ENCODE assay signal across 5 worm cellular contexts in the genomic region with DNA sequence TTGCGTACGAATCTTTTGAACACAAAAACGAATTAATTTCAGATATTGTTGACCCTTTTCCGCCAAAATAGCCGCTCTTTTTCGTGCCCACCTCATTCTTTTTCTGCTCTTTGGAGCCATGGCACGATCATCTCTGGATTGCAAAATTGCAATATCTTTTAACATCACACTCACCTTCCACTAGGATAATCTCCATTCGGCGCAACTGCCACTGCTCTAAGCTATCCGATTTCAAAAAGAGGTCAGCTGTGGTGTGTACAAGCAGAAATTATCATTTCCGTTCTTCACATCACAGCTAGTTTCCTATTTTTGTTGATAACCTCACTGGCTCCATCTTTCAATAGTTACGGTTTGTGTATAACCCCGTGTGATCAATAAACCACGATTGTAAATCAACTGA.
TF ChIP-seq lines count a peak whose summit lies in the region.

No protein-coding gene starts in this region.

TF ChIP-seq in whole organism, L1 larva, 84 proteins besides CTCF, POLR2A, EP300 and RAD21:
- no peak for TF ChIP-seq zag-1 (tag; optimal IDR thresholded peaks at IDR 0.05; lab: Kevin White, UChicago)
- no peak for TF ChIP-seq ztf-11 (tag; optimal IDR thresholded peaks at IDR 0.05; lab: Kevin White, UChicago)
- no peak for TF ChIP-seq C04F5.9 (tag; optimal IDR thresholded peaks at IDR 0.05; lab: Kevin White, UChicago)
- TF ChIP-seq rnt-1 (tag; optimal IDR thresholded peaks at IDR 0.05; lab: Kevin White, UChicago): peak; percentile 19

TF ChIP-seq in whole organism, L2 larva, 48 proteins besides CTCF, POLR2A, EP300 and RAD21:
- peak; percentile 66 for TF ChIP-seq sma-9 (GFP tag; optimal IDR thresholded peaks at IDR 0.05; lab: Kevin White, UChicago)
- TF ChIP-seq sma-9 (tag; optimal IDR thresholded peaks at IDR 0.05; lab: Kevin White, UChicago): no peak
- no peak for TF ChIP-seq zag-1 (tag; optimal IDR thresholded peaks at IDR 0.05; lab: Kevin White, UChicago)
- no peak for TF ChIP-seq snpc-4 (tag; optimal IDR thresholded peaks at IDR 0.05; lab: Kevin White, UChicago)
- no peak for TF ChIP-seq nhr-21 (tag; optimal IDR thresholded peaks at IDR 0.05; lab: Kevin White, UChicago)

TF ChIP-seq in whole organism, L4 larva, 104 proteins besides CTCF, POLR2A, EP300 and RAD21:
- TF ChIP-seq zag-1 (tag; optimal IDR thresholded peaks at IDR 0.05; lab: Kevin White, UChicago) (no peak), madf-9 (GFP tag; conservative IDR thresholded peaks at IDR 0.05; lab: Robert Waterston, UW) (no peak), aha-1 (tag; lab: Kevin White, UChicago) (peak; percentile 82), ztf-7 (tag; optimal IDR thresholded peaks at IDR 0.05; lab: Kevin White, UChicago) (no peak), F44E2.7 (GFP tag; IDR thresholded peaks at IDR 0.05; lab: Robert Waterston, UW) (no peak), lin-39 (tag; optimal IDR thresholded peaks at IDR 0.05; lab: Kevin White, UChicago) (no peak), daf-16 (GFP tag; optimal IDR thresholded peaks at IDR 0.05; lab: Kevin White, UChicago) (no peak), daf-16 (tag; optimal IDR thresholded peaks at IDR 0.05; lab: Kevin White, UChicago) (peak; percentile 5)

TF ChIP-seq in whole organism, late embryonic, 69 proteins besides CTCF, POLR2A, EP300 and RAD21:
- TF ChIP-seq unc-3 (GFP tag; conservative IDR thresholded peaks at IDR 0.05; lab: Robert Waterston, UW): no peak
- TF ChIP-seq unc-3 (tag; optimal IDR thresholded peaks at IDR 0.05; lab: Kevin White, UChicago): no peak
- TF ChIP-seq ceh-34 (tag; optimal IDR thresholded peaks at IDR 0.05; lab: Kevin White, UChicago): peak; percentile 41

TF ChIP-seq in whole organism, mixed stage, embryonic, 35 proteins besides CTCF, POLR2A, EP300 and RAD21:
- TF ChIP-seq tbx-8 (GFP tag; optimal IDR thresholded peaks at IDR 0.05; lab: Kevin White, UChicago) (no peak), nhr-76 (tag; optimal IDR thresholded peaks at IDR 0.05; lab: Kevin White, UChicago) (no peak), cnd-1 (tag; optimal IDR thresholded peaks at IDR 0.05; lab: Kevin White, UChicago) (no peak), hlh-1 (tag; optimal IDR thresholded peaks at IDR 0.05; lab: Kevin White, UChicago) (peak; percentile 90), nhr-28 (tag; optimal IDR thresholded peaks at IDR 0.05; lab: Kevin White, UChicago) (no peak), mep-1 (tag; optimal IDR thresholded peaks at IDR 0.05; lab: Kevin White, UChicago) (no peak), unc-120 (tag; optimal IDR thresholded peaks at IDR 0.05; lab: Kevin White, UChicago; ENCODE audit: poor library complexity, severe bottlenecking) (peak; percentile 22), mab-5 (tag; optimal IDR thresholded peaks at IDR 0.05; lab: Kevin White, UChicago) (no peak), flh-1 (GFP tag; optimal IDR thresholded peaks at IDR 0.05; lab: Kevin White, UChicago) (no peak), nhr-12 (tag; optimal IDR thresholded peaks at IDR 0.05; lab: Kevin White, UChicago) (no peak), nhr-2 (tag; optimal IDR thresholded peaks at IDR 0.05; lab: Kevin White, UChicago) (no peak), sem-2 (GFP tag; optimal IDR thresholded peaks at IDR 0.05; lab: Kevin White, UChicago) (no peak), zip-8 (tag; optimal IDR thresholded peaks at IDR 0.05; lab: Kevin White, UChicago) (no peak), ceh-43 (GFP tag; optimal IDR thresholded peaks at IDR 0.05; lab: Kevin White, UChicago) (no peak), unc-62 (GFP tag; optimal IDR thresholded peaks at IDR 0.05; lab: Kevin White, UChicago) (no peak)

Comparison
In these comparisons a context has a peak if more than half of its experiments do, and no peak if none do; other contexts are left out.
1. Of the 29 proteins assayed by ChIP-seq in both whole organism, L4 larva and whole organism, L1 larva: peak only in whole organism, L4 larva: aha-1; only in whole organism, L1 larva: none; in both: none; in neither: 28.